Fruit fly (Drosophila melanogaster) whole organism, wandering third instar larva: ENCODE results near the gene Sh.

Experiments
- CG32264 ChIP-seq: fragments of 200-800 bp; sonication (Bioruptor generic); optimal IDR thresholded peaks from 2 replicates; lab custom pipeline; 2016; ENCODE audit warnings: missing biosample characterization, missing genetic modification characterization
- Dfd ChIP-seq: fragments of >200 bp; optimal IDR thresholded peaks from 2 replicates; lab custom pipeline; 2017; ENCODE audit warnings: missing biosample characterization, missing genetic modification characterization
- Dif ChIP-seq: fragments of 200-275, 200-300 bp; sonication (Bioruptor generic); optimal IDR thresholded peaks from 2 replicates; lab custom pipeline; 2018; ENCODE audit warnings: missing biosample characterization, missing genetic modification characterization; ENCODE audit not compliant: partially characterized antibody
- GATAd ChIP-seq: sonication (Bioruptor generic); optimal IDR thresholded peaks from 2 replicates; lab custom pipeline; 2016; ENCODE audit warnings: missing biosample characterization, missing genetic modification characterization
- HLH106 ChIP-seq: fragments of 200-800 bp; optimal IDR thresholded peaks from 3 replicates; lab custom pipeline; 2019; ENCODE audit warnings: missing biosample characterization, mild to moderate bottlenecking, missing genetic modification characterization, moderate library complexity
- Hnf4 ChIP-seq: fragments of 200-800 bp; sonication (Bioruptor generic); optimal IDR thresholded peaks from 2 replicates; lab custom pipeline; 2016; ENCODE audit warnings: missing biosample characterization, mild to moderate bottlenecking, missing genetic modification characterization
- Hr78 ChIP-seq: fragments of >200 bp; optimal IDR thresholded peaks from 2 replicates; lab custom pipeline; 2017; ENCODE audit warnings: missing biosample characterization, missing genetic modification characterization
- Hr83 ChIP-seq: fragments of 200-300 bp; sonication (Bioruptor generic); optimal IDR thresholded peaks from 2 replicates; lab custom pipeline; 2016; ENCODE audit warnings: missing biosample characterization, mild to moderate bottlenecking, missing genetic modification characterization, moderate library complexity; ENCODE audit not compliant: poor library complexity, severe bottlenecking
- Jra ChIP-seq: sonication (Bioruptor generic); optimal IDR thresholded peaks from 2 replicates; lab custom pipeline; 2016; ENCODE audit warnings: missing biosample characterization, missing genetic modification characterization
- Mio ChIP-seq: sonication (Bioruptor generic); optimal IDR thresholded peaks from 2 replicates; lab custom pipeline; 2016; ENCODE audit warnings: missing biosample characterization, missing genetic modification characterization
- Myc ChIP-seq: fragments of >200 bp; optimal IDR thresholded peaks from 2 replicates; lab custom pipeline; 2017
- N ChIP-seq: fragments of >200 bp; optimal IDR thresholded peaks from 2 replicates; lab custom pipeline; 2018; ENCODE audit warnings: missing biosample characterization, missing external identifiers, missing genetic modification characterization
- OdsH ChIP-seq: fragments of 200-800 bp; sonication (Bioruptor generic); optimal IDR thresholded peaks from 2 replicates; lab custom pipeline; 2016; ENCODE audit warnings: missing biosample characterization, mild to moderate bottlenecking, missing genetic modification characterization
- Rel ChIP-seq, 2 experiments: fragments of 200-800 bp; sonication (Bioruptor generic) in 1 of 2; optimal IDR thresholded peaks; 2 replicates in 1 of 2; 3 replicates in 1 of 2; lab custom pipeline; 2016 to 2019; ENCODE audit warnings: mild to moderate bottlenecking in 2 of 2, missing biosample characterization in 2 of 2, missing genetic modification characterization in 2 of 2, moderate library complexity in 1 of 2
- Sp1 ChIP-seq: fragments of 200-800 bp; sonication (Bioruptor generic); optimal IDR thresholded peaks from 3 replicates; lab custom pipeline; 2019; ENCODE audit warnings: missing biosample characterization, mild to moderate bottlenecking, missing genetic modification characterization, moderate library complexity
- Vsx2 ChIP-seq: fragments of 200-300, 225-300 bp; sonication (Bioruptor generic); optimal IDR thresholded peaks from 2 replicates; lab custom pipeline; 2018; ENCODE audit warnings: missing biosample characterization, missing genetic modification characterization; ENCODE audit not compliant: partially characterized antibody
- br ChIP-seq: fragments of 200-800 bp; sonication (Bioruptor generic); optimal IDR thresholded peaks from 2 replicates; lab custom pipeline; 2016; ENCODE audit warnings: missing biosample characterization, missing genetic modification characterization
- dl ChIP-seq, 2 experiments: fragments of 175-275, 200-275 bp in 1 of 2; fragments of 200-275 bp in 1 of 2; sonication (Bioruptor generic); optimal IDR thresholded peaks; lab custom pipeline; 2018; ENCODE audit warnings: mild to moderate bottlenecking in 2 of 2, missing biosample characterization in 2 of 2, missing genetic modification characterization in 2 of 2, moderate library complexity in 2 of 2; ENCODE audit not compliant: partially characterized antibody in 2 of 2, insufficient read depth in 1 of 2
- dmrt93B ChIP-seq: fragments of 200-800 bp; sonication (Bioruptor generic); optimal IDR thresholded peaks from 2 replicates; lab custom pipeline; 2018; ENCODE audit warnings: missing biosample characterization, mild to moderate bottlenecking, missing genetic modification characterization
- dsf ChIP-seq: sonication (Bioruptor generic); optimal IDR thresholded peaks from 2 replicates; lab custom pipeline; 2016; ENCODE audit warnings: missing biosample characterization, missing genetic modification characterization, borderline replicate concordance
- ey ChIP-seq: fragments of 200-800 bp; sonication (Bioruptor generic); optimal IDR thresholded peaks from 2 replicates; lab custom pipeline; 2016; ENCODE audit warnings: missing biosample characterization, missing genetic modification characterization
- foxo ChIP-seq, 2 experiments: fragments of 200-800 bp; sonication (Bioruptor generic); optimal IDR thresholded peaks; 2 replicates in 1 of 2; 3 replicates in 1 of 2; lab custom pipeline; 2016 to 2017; ENCODE audit warnings: missing biosample characterization in 2 of 2, missing genetic modification characterization in 2 of 2
- jim ChIP-seq: fragments of 175-275, 200-325 bp; sonication (Bioruptor generic); optimal IDR thresholded peaks from 2 replicates; lab custom pipeline; 2016; ENCODE audit warnings: missing biosample characterization, mild to moderate bottlenecking, missing genetic modification characterization
- pan ChIP-seq: fragments of >200 bp; optimal IDR thresholded peaks from 2 replicates; lab custom pipeline; 2017
- rgr ChIP-seq: fragments of 200-800 bp; sonication (Bioruptor generic); optimal IDR thresholded peaks from 3 replicates; lab custom pipeline; 2016; ENCODE audit warnings: missing biosample characterization, mild to moderate bottlenecking, missing genetic modification characterization
- sage ChIP-seq: fragments of 200-800 bp; sonication (Bioruptor generic); optimal IDR thresholded peaks from 2 replicates; lab custom pipeline; 2016; ENCODE audit warnings: missing biosample characterization, mild to moderate bottlenecking, missing genetic modification characterization
- sv ChIP-seq: fragments of 200-800 bp; sonication (Bioruptor generic); optimal IDR thresholded peaks from 3 replicates; lab custom pipeline; 2016; ENCODE audit warnings: missing biosample characterization, missing genetic modification characterization
- tai ChIP-seq: sonication (Bioruptor generic); optimal IDR thresholded peaks from 2 replicates; lab custom pipeline; 2016; ENCODE audit warnings: missing biosample characterization, missing genetic modification characterization
- woc ChIP-seq: sonication (Bioruptor generic); optimal IDR thresholded peaks from 2 replicates; lab custom pipeline; 2016; ENCODE audit warnings: missing biosample characterization, mild to moderate bottlenecking, missing genetic modification characterization

Gene Sh

dm6 chrX:18063144-18063772 is at the start of gene Sh:
Sh (minus strand) TSS chrX:18063247.
- TF ChIP-seq Rel (GFP tag; optimal IDR thresholded peaks at IDR 0.05; lab: Kevin White, UChicago) (no peak), Rel (tag; optimal IDR thresholded peaks at IDR 0.05; lab: Kevin White, UChicago) (no peak), br (no peak), GATAd (GFP tag; lab: Kevin White, UChicago) (no peak), sage (GFP tag; lab: Kevin White, UChicago) (no peak), dl (GFP tag; optimal IDR thresholded peaks at IDR 0.05; lab: Kevin White, UChicago; ENCODE audit: insufficient read depth in 1 of 2, partially characterized antibody in 2 of 2) (no peak), jim (GFP tag; lab: Kevin White, UChicago) (no peak), Myc (lab: Kevin White, UChicago) (no peak), sv (GFP tag; lab: Kevin White, UChicago) (no peak)

- TF ChIP-seq foxo (GFP tag; optimal IDR thresholded peaks at IDR 0.05; lab: Kevin White, UChicago) (no peak), Dfd (GFP tag; lab: Kevin White, UChicago) (no peak), dsf (GFP tag; lab: Kevin White, UChicago) (no peak), dmrt93B (no peak), N (GFP tag; lab: Kevin White, UChicago) (no peak), pan (lab: Kevin White, UChicago) (no peak), ey (GFP tag; lab: Kevin White, UChicago) (no peak), Sp1 (GFP tag; lab: Kevin White, UChicago) (no peak), Dif (GFP tag; lab: Kevin White, UChicago) (no peak), Mio (no peak)
Observed at dm6 chrX:18108676-18109075, 45.6 kb upstream of the Sh start.

DNA sequence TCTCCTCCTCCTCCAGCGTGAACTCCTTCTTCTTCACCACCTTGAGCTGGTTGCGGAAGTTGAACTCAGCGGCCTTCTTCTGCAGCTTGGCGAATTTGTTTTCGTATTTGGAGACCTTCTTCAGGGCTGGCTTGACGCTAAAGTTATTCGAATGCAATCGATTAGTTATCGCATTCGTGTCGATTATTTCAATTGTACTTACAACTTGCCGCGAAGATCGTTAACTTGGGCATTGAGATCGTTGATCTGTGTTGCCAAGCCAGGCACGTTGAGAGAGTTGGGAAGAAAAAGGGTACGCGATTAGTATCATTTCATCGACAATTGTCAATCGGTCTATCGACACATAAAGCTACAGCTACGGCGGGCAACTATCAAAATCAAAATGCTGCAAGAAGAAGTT is 43.6 kb upstream of the Sh start:
- no peak for TF ChIP-seq tai
- TF ChIP-seq jim (GFP tag; lab: Kevin White, UChicago), result no peak
- TF ChIP-seq dsf (GFP tag; lab: Kevin White, UChicago), result no peak
- no peak for TF ChIP-seq Hnf4 (GFP tag; lab: Kevin White, UChicago)
- TF ChIP-seq Dfd (GFP tag; lab: Kevin White, UChicago), result no peak
- TF ChIP-seq Rel (GFP tag; optimal IDR thresholded peaks at IDR 0.05; lab: Kevin White, UChicago), result no peak
- TF ChIP-seq Rel (tag; optimal IDR thresholded peaks at IDR 0.05; lab: Kevin White, UChicago), result no peak
- no peak for TF ChIP-seq rgr (GFP tag; lab: Kevin White, UChicago)
- TF ChIP-seq Vsx2 (GFP tag; lab: Kevin White, UChicago), result no peak
- no peak for TF ChIP-seq dmrt93B
- TF ChIP-seq Jra (GFP tag; lab: Kevin White, UChicago), result no peak

DNA sequence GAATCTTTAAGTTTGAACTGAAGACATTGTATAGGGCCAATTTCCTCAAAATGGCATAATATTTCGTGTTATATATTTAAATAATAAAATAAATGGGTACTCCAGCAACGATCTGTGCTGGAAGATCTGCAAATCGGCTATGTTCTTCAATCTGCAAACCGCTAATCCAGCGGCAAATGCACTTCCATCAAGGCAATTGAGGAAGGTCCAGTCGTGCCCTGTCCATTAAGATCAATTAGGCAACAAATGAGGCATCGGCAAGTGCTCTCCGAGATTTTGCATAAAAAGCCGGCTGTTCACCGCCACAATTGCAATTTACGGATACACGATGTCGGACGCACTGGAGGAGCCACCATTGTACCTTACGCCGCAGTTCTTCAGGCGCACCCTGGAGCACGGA is 40.3 kb upstream of the Sh start, which contains the start of gene CG7135:
TSS of gene CG7135 (plus strand) at position 301 of the 400 bp plus-strand sequence.
- TF ChIP-seq woc (GFP tag; lab: Kevin White, UChicago), result no peak
- no peak for TF ChIP-seq Myc (lab: Kevin White, UChicago)
- TF ChIP-seq HLH106 (tag; lab: Kevin White, UChicago), result no peak

DNA sequence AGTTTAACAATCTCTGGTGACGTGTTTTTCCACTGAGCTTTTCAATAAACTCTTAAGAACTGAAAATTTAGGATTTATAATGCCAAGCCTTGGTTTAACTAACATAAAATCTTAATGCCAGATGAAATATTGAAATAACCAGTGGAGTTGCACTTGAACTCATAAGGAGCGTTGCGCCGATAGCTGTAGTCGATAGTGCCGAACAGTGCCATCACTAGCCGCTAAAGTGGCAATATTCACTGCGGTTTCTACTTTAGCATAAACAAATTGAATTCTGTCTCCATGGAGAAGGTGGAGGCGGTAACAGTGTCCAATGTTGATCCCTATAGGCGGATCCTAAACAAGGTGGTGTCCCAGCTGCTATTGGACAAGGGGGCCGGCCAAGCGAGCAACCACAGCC is 38.7 kb upstream of the Sh start, which contains the start of gene Taf8:
TSS of gene Taf8 (plus strand) at position 193 of the 400 bp plus-strand sequence.
- TF ChIP-seq Myc (lab: Kevin White, UChicago), result no peak
- no peak for TF ChIP-seq Hr78 (GFP tag; lab: Kevin White, UChicago)
- peak; percentile 10 for TF ChIP-seq HLH106 (tag; lab: Kevin White, UChicago)
- peak in 1 of 2 experiments; percentile 11 for TF ChIP-seq foxo (GFP tag; optimal IDR thresholded peaks at IDR 0.05; lab: Kevin White, UChicago)
- TF ChIP-seq Hr83 (GFP tag; lab: Kevin White, UChicago), result peak; percentile 5

DNA sequence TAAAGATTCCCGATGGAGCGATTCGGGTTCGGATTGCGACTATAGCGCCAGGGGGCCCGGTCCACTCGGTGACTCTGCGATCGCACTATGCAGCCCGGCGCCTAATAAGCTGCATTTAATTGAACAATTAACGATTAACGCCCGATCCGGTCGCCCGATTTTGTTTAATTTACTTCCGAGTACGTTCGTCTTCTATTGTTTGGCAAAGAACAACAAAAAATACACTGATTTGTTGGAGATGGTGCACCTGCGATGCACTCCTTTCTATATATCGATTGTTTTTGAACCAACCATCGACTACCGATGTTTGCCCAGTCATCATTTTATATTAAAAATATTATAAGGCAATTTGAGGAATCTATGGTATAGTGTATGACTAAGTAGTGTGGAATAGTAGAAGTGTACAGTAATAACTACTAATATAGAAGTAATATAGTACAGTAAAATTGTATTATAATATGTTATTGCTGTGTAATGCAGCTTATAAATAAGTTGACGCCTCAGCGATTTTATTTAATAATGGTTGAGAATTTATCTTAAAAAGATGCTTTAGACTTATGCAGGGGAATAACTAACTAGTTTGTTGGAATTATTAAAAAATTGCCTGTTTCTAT is 38.2 kb upstream of the Sh start, which contains the start of gene Mvb12:
TSS of gene Mvb12 (minus strand) at position 217 of the 614 bp plus-strand sequence.
- TF ChIP-seq CG32264 (GFP tag; lab: Kevin White, UChicago) (no peak), Rel (GFP tag; optimal IDR thresholded peaks at IDR 0.05; lab: Kevin White, UChicago) (no peak), Rel (tag; optimal IDR thresholded peaks at IDR 0.05; lab: Kevin White, UChicago) (peak; percentile 30), Hnf4 (GFP tag; lab: Kevin White, UChicago) (peak; percentile 8), OdsH (GFP tag; lab: Kevin White, UChicago) (no peak), Mio (no peak)
